Fruit fly (Drosophila melanogaster): ENCODE measurements around the gene CG4950.

DNA sequence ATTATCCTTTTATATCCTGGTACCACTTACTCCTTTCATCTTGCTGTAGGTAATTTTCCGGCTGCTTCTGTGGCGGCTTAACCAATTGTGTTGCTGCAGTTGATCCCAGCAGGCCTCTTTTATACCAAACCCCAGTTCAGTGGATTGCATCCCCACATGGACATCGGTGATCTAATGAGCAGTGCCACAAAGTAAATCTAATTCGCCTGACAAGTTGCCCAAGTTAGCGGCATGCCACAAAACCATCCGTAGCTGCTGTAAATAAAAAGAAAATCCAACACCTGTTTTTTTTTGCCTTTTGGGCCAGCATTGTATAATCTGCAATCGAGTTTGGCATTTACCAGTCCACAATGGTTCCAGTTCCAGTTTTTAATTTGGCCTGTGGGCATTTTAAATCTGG, 11.2 kb upstream of the CG4950 start, which contains the start of gene CG13050:
- TF ChIP-seq CG8478 (optimal IDR thresholded peaks at IDR 0.05), result no peak
- no peak for TF ChIP-seq CTCF (optimal IDR thresholded peaks at IDR 0.05)
